Worm (Caenorhabditis elegans) whole organism, L4/young adult: Measurements from ENCODE around the gene dpy-19.

Experiments used
- W03F9.2 ChIP-seq: fragments of 150-350 bp; optimal IDR thresholded peaks from 2 replicates; lab custom pipeline; 2014; ENCODE audit warnings: missing biosample characterization, missing genetic modification characterization
- dao-5 ChIP-seq: sonication (generic microtip); optimal IDR thresholded peaks from 2 replicates; lab custom pipeline; 2016; ENCODE audit warnings: missing genotype, missing genetic modification characterization, moderate library complexity, missing compliant biosample characterization
- him-1 ChIP-seq: sonication (generic microtip); optimal IDR thresholded peaks from 2 replicates; lab custom pipeline; 2016; ENCODE audit warnings: missing genotype, missing genetic modification reagents, missing genetic modification characterization, missing compliant biosample characterization

DNA sequence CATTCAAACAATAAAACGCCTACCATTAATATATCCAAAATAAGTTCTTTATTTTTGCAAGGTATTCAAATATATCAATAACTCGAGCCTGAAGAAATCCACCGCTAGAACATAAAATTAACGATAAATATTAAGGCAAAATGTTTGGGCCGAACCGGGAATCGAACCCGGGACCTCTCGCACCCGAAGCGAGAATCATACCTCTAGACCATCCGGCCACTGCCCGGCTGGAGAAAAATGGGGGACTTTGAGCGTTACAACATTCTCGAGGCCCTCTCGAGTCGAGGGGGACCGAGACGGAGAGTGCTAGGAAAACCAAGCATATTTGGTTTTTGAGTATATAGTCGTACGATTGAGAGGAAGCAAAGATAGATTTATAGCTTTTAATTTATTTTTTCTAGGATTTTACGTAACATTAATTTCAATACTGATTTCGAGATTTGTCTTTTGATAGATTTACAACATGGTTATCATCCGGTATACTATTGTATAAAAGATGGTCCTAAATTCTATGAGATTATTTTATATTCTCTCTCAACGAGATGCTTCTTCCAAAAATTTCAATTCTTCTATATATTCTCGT, 17.0 kb downstream of the dpy-19 start, which contains the start of gene flp-23:
- TF ChIP-seq dao-5 (tag; lab: Kevin White, UChicago) (no peak), him-1 (peak; percentile 59), W03F9.2 (no peak)
